Fruit fly (Drosophila melanogaster): ENCODE measurements around the gene Spase22-23.

Gene Spase22-23

dm6 chr3R:24272775-24273290 lies 43.0 kb upstream of the Spase22-23 start, which contains the start of gene Orct2 (continued):
- no peak for TF ChIP-seq dpn (GFP tag; optimal IDR thresholded peaks at IDR 0.05)
- TF ChIP-seq Max (GFP tag; optimal IDR thresholded peaks at IDR 0.05), result peak; percentile 56
- TF ChIP-seq unpg (GFP tag; optimal IDR thresholded peaks at IDR 0.05), result no peak
- no peak for TF ChIP-seq p53 (GFP tag; optimal IDR thresholded peaks at IDR 0.05)
- peak; percentile 100 for TF ChIP-seq cwo (GFP tag; optimal IDR thresholded peaks at IDR 0.05)
- TF ChIP-seq CG32772 (GFP tag; IDR thresholded peaks at IDR 0.05), result no peak
- peak; percentile 28; the same call in 1 of the 2 replicates for TF ChIP-seq ato (GFP tag; IDR thresholded peaks at IDR 0.05; ENCODE audit: partially characterized antibody)
- TF ChIP-seq CG5245 (GFP tag; optimal IDR thresholded peaks at IDR 0.05), result no peak
- TF ChIP-seq TFAM (GFP tag; optimal IDR thresholded peaks at IDR 0.05), result no peak
- peak; percentile 15; the same call in 1 of the 2 replicates for TF ChIP-seq amos (GFP tag; IDR thresholded peaks at IDR 0.05; ENCODE audit: partially characterized antibody)
- peak; percentile 84 for TF ChIP-seq Jarid2 (GFP tag; optimal IDR thresholded peaks at IDR 0.05)
- peak; percentile 1 for TF ChIP-seq CG12659 (GFP tag; optimal IDR thresholded peaks at IDR 0.05)
- TF ChIP-seq CG12104 (GFP tag; optimal IDR thresholded peaks at IDR 0.05), result no peak
- no peak for TF ChIP-seq CG30403 (GFP tag; optimal IDR thresholded peaks at IDR 0.05)
- TF ChIP-seq B-H2 (GFP tag; optimal IDR thresholded peaks at IDR 0.05), result peak; percentile 37
- peak; percentile 72 for TF ChIP-seq CG1832 (GFP tag; optimal IDR thresholded peaks at IDR 0.05)
- peak; percentile 66 for TF ChIP-seq CG18599 (GFP tag; optimal IDR thresholded peaks at IDR 0.05)
- TF ChIP-seq chif (GFP tag; optimal IDR thresholded peaks at IDR 0.05), result no peak
- no peak for TF ChIP-seq CG10431 (GFP tag; optimal IDR thresholded peaks at IDR 0.05)
- TF ChIP-seq Atf6 (GFP tag; IDR thresholded peaks at IDR 0.05), result 0 out of 2 replicates have a peak, but pooled peaks have one; percentile 21
- peak; percentile 41 to 75 for TF ChIP-seq Trl (optimal IDR thresholded peaks at IDR 0.05)
- peak; percentile 20 for TF ChIP-seq Trl (GFP tag; optimal IDR thresholded peaks at IDR 0.05)
- TF ChIP-seq GATAe (GFP tag; conservative IDR thresholded peaks at IDR 0.05), result no peak
- TF ChIP-seq CG13424 (tag; optimal IDR thresholded peaks at IDR 0.05), result no peak
- peak; percentile 73 for TF ChIP-seq D (optimal IDR thresholded peaks at IDR 0.05)
- no peak for TF ChIP-seq D (GFP tag; optimal IDR thresholded peaks at IDR 0.05)
- peak; percentile 53 for TF ChIP-seq ftz-f1 (GFP tag; optimal IDR thresholded peaks at IDR 0.05)
- peak; percentile 79 for TF ChIP-seq abd-A (tag; optimal IDR thresholded peaks at IDR 0.05)
- no peak for TF ChIP-seq Hsf (GFP tag; optimal IDR thresholded peaks at IDR 0.05)
- TF ChIP-seq kay (GFP tag; optimal IDR thresholded peaks at IDR 0.05), result peak; percentile 54
- TF ChIP-seq HLHmδ (GFP tag; optimal IDR thresholded peaks at IDR 0.05), result no peak
- no peak for TF ChIP-seq Gug (GFP tag; IDR thresholded peaks at IDR 0.05)
- no peak for TF ChIP-seq CG12299 (tag; optimal IDR thresholded peaks at IDR 0.05)
- TF ChIP-seq CG11696 (GFP tag; IDR thresholded peaks at IDR 0.05), result no peak
- 0 out of 3 replicates have a peak, but pooled peaks have one; percentile 5 for TF ChIP-seq z (GFP tag; IDR thresholded peaks at IDR 0.05)
- TF ChIP-seq mirr (GFP tag; optimal IDR thresholded peaks at IDR 0.05), result peak; percentile 82
- peak; percentile 69 for TF ChIP-seq Xbp1 (GFP tag; optimal IDR thresholded peaks at IDR 0.05)
- no peak for TF ChIP-seq CG8281 (tag; optimal IDR thresholded peaks at IDR 0.05)
- TF ChIP-seq Hey (tag; optimal IDR thresholded peaks at IDR 0.05), result peak; percentile 11
- 0 out of 2 replicates have a peak, but pooled peaks have one; percentile 6 for TF ChIP-seq HLH3B (GFP tag; IDR thresholded peaks at IDR 0.05)
- peak; percentile 56 for TF ChIP-seq CG5180 (GFP tag; optimal IDR thresholded peaks at IDR 0.05)
- peak; percentile 2 for TF ChIP-seq shn (GFP tag; optimal IDR thresholded peaks at IDR 0.05)
- TF ChIP-seq croc (GFP tag; conservative IDR thresholded peaks at IDR 0.05), result no peak
- TF ChIP-seq dm (GFP tag; optimal IDR thresholded peaks at IDR 0.05), result peak; percentile 41
- peak in 1 of 2 experiments; percentile 79 for TF ChIP-seq Eip74EF (GFP tag; optimal IDR thresholded peaks at IDR 0.05)
- no peak for TF ChIP-seq mam (GFP tag; optimal IDR thresholded peaks at IDR 0.05)
- TF ChIP-seq nau (GFP tag; optimal IDR thresholded peaks at IDR 0.05), result peak; percentile 24
- TF ChIP-seq Med (GFP tag), result peak; percentile 88
- TF ChIP-seq CG10979 (tag; optimal IDR thresholded peaks at IDR 0.05), result no peak
- TF ChIP-seq fd102C (GFP tag; optimal IDR thresholded peaks at IDR 0.05), result peak; percentile 28
